Fruit fly (Drosophila melanogaster) whole organism, embryonic: ENCODE data around the gene CG13096.
A peak's percentile ranks its signal among the peaks of the same experiment; 100 is the strongest.

Experiments used
- CG11085 ChIP-seq: fragments of 200-800 bp; sonication (Bioruptor generic); IDR thresholded peaks from 2 replicates; pipeline ENCODE4 v1.3.6; 2022; ENCODE audit warnings: missing biosample characterization, missing genetic modification characterization
- CG11696 ChIP-seq: fragments of 200-800 bp; sonication (Bioruptor generic); IDR thresholded peaks from 2 replicates; pipeline ENCODE4 v1.3.6; 2022; ENCODE audit warnings: missing biosample characterization, missing genetic modification characterization
- CG12071 ChIP-seq: fragments of 200-800 bp; sonication (Bioruptor generic); optimal IDR thresholded peaks from 3 replicates; lab custom pipeline; 2018; ENCODE audit warnings: missing biosample characterization, mild to moderate bottlenecking, missing genetic modification characterization
- CG13775 ChIP-seq: fragments of 200-800 bp; sonication (Bioruptor generic); optimal IDR thresholded peaks from 3 replicates; lab custom pipeline; 2017; ENCODE audit warnings: missing biosample characterization, mild to moderate bottlenecking, missing genetic modification characterization
- CG15514 ChIP-seq: fragments of 200-800 bp; sonication (Bioruptor generic); optimal IDR thresholded peaks from 3 replicates; lab custom pipeline; 2017; ENCODE audit warnings: missing biosample characterization, missing genetic modification characterization, mild to moderate bottlenecking, moderate library complexity, missing genetic modification reagents
- CG15696 ChIP-seq: fragments of 200-800 bp; sonication (Bioruptor generic); optimal IDR thresholded peaks from 2 replicates; lab custom pipeline; 2019; ENCODE audit warnings: missing biosample characterization, mild to moderate bottlenecking, missing genetic modification characterization, moderate library complexity
- CG1602 ChIP-seq: fragments of 200-800 bp; sonication (Bioruptor generic); optimal IDR thresholded peaks from 3 replicates; lab custom pipeline; 2016; ENCODE audit warnings: missing biosample characterization, missing genetic modification characterization
- CG17328 ChIP-seq: fragments of 200-800 bp; sonication (Bioruptor generic); IDR thresholded peaks from 2 replicates; pipeline ENCODE4 v1.3.6; 2022; ENCODE audit warnings: missing biosample characterization, missing genetic modification characterization
- CG2116 ChIP-seq: fragments of 200-800 bp; sonication (Bioruptor generic); optimal IDR thresholded peaks from 3 replicates; lab custom pipeline; 2018; ENCODE audit warnings: missing biosample characterization, mild to moderate bottlenecking, missing genetic modification characterization
- CG31441 ChIP-seq: fragments of 200-800 bp; sonication (Bioruptor generic); IDR thresholded peaks from 2 replicates; pipeline ENCODE4 v1.3.6; 2022; ENCODE audit warnings: missing biosample characterization, missing genetic modification characterization
- CG4282 ChIP-seq: fragments of 200-800 bp; sonication (Bioruptor generic); optimal IDR thresholded peaks from 2 replicates; lab custom pipeline; 2016; ENCODE audit warnings: missing biosample characterization, missing genetic modification characterization
- CG4854 ChIP-seq: fragments of 200-800 bp; sonication (Bioruptor generic); optimal IDR thresholded peaks from 2 replicates; lab custom pipeline; 2016; ENCODE audit warnings: missing biosample characterization, missing genetic modification characterization, inconsistent platforms
- CG7839 ChIP-seq: fragments of 200-800 bp; sonication (Bioruptor generic); optimal IDR thresholded peaks from 3 replicates; lab custom pipeline; 2018; ENCODE audit warnings: missing biosample characterization, mild to moderate bottlenecking, missing genetic modification characterization, moderate library complexity
- CG8281 ChIP-seq: fragments of 200-800 bp; sonication (Bioruptor generic); optimal IDR thresholded peaks from 2 replicates; lab custom pipeline; 2018; ENCODE audit warnings: missing biosample characterization, mild to moderate bottlenecking, missing genetic modification characterization, moderate library complexity
- CG8924 ChIP-seq: fragments of 200-800 bp; optimal IDR thresholded peaks from 3 replicates; lab custom pipeline; 2019; ENCODE audit warnings: missing biosample characterization, mild to moderate bottlenecking, missing genetic modification characterization, moderate library complexity
- CG8944 ChIP-seq: fragments of 200-800 bp; sonication (Bioruptor generic); optimal IDR thresholded peaks from 3 replicates; lab custom pipeline; 2016; ENCODE audit warnings: missing biosample characterization, missing genetic modification characterization
- Dip2 ChIP-seq: fragments of 200-800 bp; sonication (Bioruptor generic); IDR thresholded peaks from 2 replicates; pipeline ENCODE4 v1.3.6; 2022; ENCODE audit warnings: missing biosample characterization, missing genetic modification characterization
- Dref ChIP-seq: fragments of 200-800 bp; sonication (Bioruptor generic); IDR thresholded peaks from 2 replicates; pipeline ENCODE4 v1.3.6; 2022; ENCODE audit warnings: missing biosample characterization, missing genetic modification characterization
- E2f1 ChIP-seq: fragments of 200-800 bp; sonication (Bioruptor generic); IDR thresholded peaks from 2 replicates; pipeline ENCODE4 v1.3.6; 2022; ENCODE audit warnings: missing biosample characterization, missing genetic modification characterization
- E2f2 ChIP-seq: fragments of 200-800 bp; sonication (Bioruptor generic); IDR thresholded peaks from 2 replicates; pipeline ENCODE4 v1.3.6; 2022; ENCODE audit warnings: missing biosample characterization, missing genetic modification characterization
- Ets97D ChIP-seq: fragments of 200-800 bp; sonication (Bioruptor generic); optimal IDR thresholded peaks from 3 replicates; lab custom pipeline; 2016; ENCODE audit warnings: missing biosample characterization, missing genetic modification characterization
- Lhr ChIP-seq: fragments of 200-800 bp; sonication (Bioruptor generic); optimal IDR thresholded peaks from 3 replicates; lab custom pipeline; 2017; ENCODE audit warnings: mild to moderate bottlenecking, missing biosample characterization, missing genetic modification reagents, missing genetic modification characterization
- Max ChIP-seq: fragments of 200-800 bp; sonication (Bioruptor generic); optimal IDR thresholded peaks from 2 replicates; lab custom pipeline; 2016; ENCODE audit warnings: missing biosample characterization, mild to moderate bottlenecking, missing genetic modification characterization
- Meics ChIP-seq: fragments of 200-800 bp; sonication (Bioruptor generic); optimal IDR thresholded peaks from 2 replicates; lab custom pipeline; 2017; ENCODE audit warnings: missing biosample characterization, mild to moderate bottlenecking, missing genetic modification characterization
- Oli ChIP-seq: fragments of 200-800 bp; sonication (Bioruptor generic); optimal IDR thresholded peaks from 2 replicates; lab custom pipeline; 2018; ENCODE audit warnings: missing biosample characterization, mild to moderate bottlenecking, missing genetic modification characterization, moderate library complexity
- Six4 ChIP-seq: fragments of 200-800 bp; sonication (Bioruptor generic); optimal IDR thresholded peaks from 2 replicates; lab custom pipeline; 2016; ENCODE audit warnings: missing biosample characterization, missing genetic modification characterization
- Spps ChIP-seq: fragments of 200-800 bp; sonication (Bioruptor generic); optimal IDR thresholded peaks from 2 replicates; lab custom pipeline; 2018; ENCODE audit warnings: missing biosample characterization, mild to moderate bottlenecking, missing genetic modification characterization
- Usf ChIP-seq: fragments of 200-800 bp; sonication (Bioruptor generic); optimal IDR thresholded peaks from 2 replicates; lab custom pipeline; 2017; ENCODE audit warnings: missing genotype, missing biosample characterization, missing genetic modification characterization
- al ChIP-seq: fragments of 200-800 bp; sonication (Bioruptor generic); IDR thresholded peaks from 2 replicates; pipeline ENCODE4 v1.3.6; 2022; ENCODE audit warnings: missing biosample characterization, missing genetic modification characterization
- ase ChIP-seq: fragments of 200-800 bp; sonication (Bioruptor generic); IDR thresholded peaks from 3 replicates; pipeline ENCODE4 v1.3.6; 2022; ENCODE audit warnings: missing biosample characterization, missing genetic modification characterization
- bbx ChIP-seq: fragments of 200-800 bp; sonication (Bioruptor generic); IDR thresholded peaks from 2 replicates; pipeline ENCODE4 v1.3.6; 2022; ENCODE audit warnings: missing biosample characterization, missing genetic modification characterization; ENCODE audit not compliant: partially characterized antibody
- cas ChIP-seq: fragments of 200-800 bp; sonication (Bioruptor generic); IDR thresholded peaks from 2 replicates; pipeline ENCODE4 v1.3.6; 2022; ENCODE audit warnings: missing biosample characterization, missing genetic modification characterization
- chn ChIP-seq: fragments of 200-800 bp; sonication (Bioruptor generic); optimal IDR thresholded peaks from 2 replicates; lab custom pipeline; 2016; ENCODE audit warnings: missing biosample characterization, missing genetic modification characterization
- crol ChIP-seq: fragments of 200-800 bp; sonication (Bioruptor generic); IDR thresholded peaks from 2 replicates; pipeline ENCODE4 v1.3.6; 2022; ENCODE audit warnings: missing biosample characterization, missing genetic modification characterization
- dan ChIP-seq: fragments of 200-800 bp; sonication (Bioruptor generic); IDR thresholded peaks from 2 replicates; pipeline ENCODE4 v1.3.6; 2022; ENCODE audit warnings: missing biosample characterization, missing genetic modification characterization
- dmrt99B ChIP-seq: fragments of 200-800 bp; sonication (Bioruptor generic); optimal IDR thresholded peaks from 2 replicates; lab custom pipeline; 2018; ENCODE audit warnings: missing biosample characterization, mild to moderate bottlenecking, missing genetic modification characterization, moderate library complexity
- ems ChIP-seq: fragments of 200-800 bp; sonication (Bioruptor generic); optimal IDR thresholded peaks from 3 replicates; lab custom pipeline; 2016; ENCODE audit warnings: missing biosample characterization, missing genetic modification characterization
- en ChIP-seq: fragments of 200-800 bp; sonication (Bioruptor generic); optimal IDR thresholded peaks from 2 replicates; lab custom pipeline; 2016; ENCODE audit warnings: missing biosample characterization, missing genetic modification characterization
- esg ChIP-seq: fragments of 200-800 bp; sonication (Bioruptor generic); conservative IDR thresholded peaks from 2 replicates; pipeline ENCODE4 v1.3.6; 2022; ENCODE audit warnings: missing biosample characterization, missing genetic modification characterization
- ind ChIP-seq: fragments of 200-800 bp; sonication (Bioruptor generic); optimal IDR thresholded peaks from 3 replicates; lab custom pipeline; 2016; ENCODE audit warnings: missing biosample characterization, missing genetic modification characterization
- lbe ChIP-seq: fragments of 200-800 bp; sonication (Bioruptor generic); optimal IDR thresholded peaks from 2 replicates; lab custom pipeline; 2016; ENCODE audit warnings: missing biosample characterization, mild to moderate bottlenecking, missing genetic modification characterization
- mld ChIP-seq: fragments of 200-800 bp; sonication (Bioruptor generic); IDR thresholded peaks from 3 replicates; pipeline ENCODE4 v1.3.6; 2022; ENCODE audit warnings: missing biosample characterization, missing genetic modification characterization; ENCODE audit not compliant: partially characterized antibody
- nmo ChIP-seq: fragments of 200-800 bp; sonication (Bioruptor generic); optimal IDR thresholded peaks from 2 replicates; lab custom pipeline; 2018; ENCODE audit warnings: missing biosample characterization, mild to moderate bottlenecking, missing genetic modification characterization, moderate library complexity
- phol ChIP-seq: fragments of 200-800 bp; sonication (Bioruptor generic); optimal IDR thresholded peaks from 3 replicates; lab custom pipeline; 2018; ENCODE audit warnings: missing biosample characterization, mild to moderate bottlenecking, missing genetic modification characterization, moderate library complexity
- psq ChIP-seq: fragments of 200-800 bp; sonication (Bioruptor generic); optimal IDR thresholded peaks from 2 replicates; lab custom pipeline; 2017; ENCODE audit warnings: missing biosample characterization, missing genetic modification characterization
- sc ChIP-seq, 3 experiments: fragments of >200 bp in 2 of 3; fragments of 200-800 bp in 1 of 3; sonication (Bioruptor generic) in 1 of 3; optimal IDR thresholded peaks; 2 replicates in 2 of 3; 3 replicates in 1 of 3; lab custom pipeline; 2017; ENCODE audit warnings: mild to moderate bottlenecking in 1 of 3, missing biosample characterization in 1 of 3, missing genetic modification characterization in 1 of 3, missing genetic modification reagents in 1 of 3
- sd ChIP-seq: fragments of 200-800 bp; sonication (Bioruptor generic); optimal IDR thresholded peaks from 3 replicates; lab custom pipeline; 2018; ENCODE audit warnings: missing biosample characterization, mild to moderate bottlenecking, missing genetic modification characterization, moderate library complexity
- so ChIP-seq: fragments of 200-800 bp; sonication (Bioruptor generic); IDR thresholded peaks from 3 replicates; pipeline ENCODE4 v1.3.6; 2022; ENCODE audit warnings: missing biosample characterization, missing genetic modification characterization
- ssp ChIP-seq: fragments of 200-800 bp; sonication (Bioruptor generic); IDR thresholded peaks from 2 replicates; pipeline ENCODE4 v1.3.6; 2022; ENCODE audit warnings: missing biosample characterization, missing genetic modification characterization
- stc ChIP-seq: fragments of 200-800 bp; sonication (Bioruptor generic); IDR thresholded peaks from 2 replicates; pipeline ENCODE4 v1.3.6; 2022; ENCODE audit warnings: missing biosample characterization, missing genetic modification characterization
- trem ChIP-seq: fragments of 200-800 bp; optimal IDR thresholded peaks from 3 replicates; lab custom pipeline; 2019; ENCODE audit warnings: missing biosample characterization, mild to moderate bottlenecking, missing genetic modification characterization, moderate library complexity
- unc-4 ChIP-seq: fragments of 200-800 bp; sonication (Bioruptor generic); IDR thresholded peaks from 2 replicates; pipeline ENCODE4 v1.3.6; 2022; ENCODE audit warnings: missing biosample characterization, missing genetic modification characterization; ENCODE audit not compliant: partially characterized antibody

The CG13096 gene

DNA sequence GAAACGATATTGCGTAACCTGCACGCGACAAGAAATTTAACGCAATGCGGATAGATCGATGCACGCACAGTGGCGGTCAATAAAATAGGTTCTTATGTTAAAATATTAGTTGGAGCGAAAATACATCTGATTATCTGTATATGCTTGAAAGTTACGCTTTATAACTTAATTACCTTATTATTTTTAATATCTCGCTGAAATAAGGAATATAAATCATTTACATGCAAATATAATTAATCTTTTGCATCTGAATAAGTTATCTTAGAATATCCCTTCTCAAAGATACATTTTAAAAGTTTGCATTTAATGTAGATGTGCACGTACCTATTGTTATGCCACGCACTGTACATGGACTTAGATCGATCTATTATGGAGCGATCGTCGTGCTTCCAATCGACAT is 40.0 kb downstream of the CG13096 start (continued):
- TF ChIP-seq mld (GFP tag; lab: Robert Waterston, UW): no peak
- no peak for TF ChIP-seq Dref (GFP tag; lab: Robert Waterston, UW)
- no peak for TF ChIP-seq CG11085 (GFP tag; lab: Robert Waterston, UW)
- TF ChIP-seq CG31441: peak; percentile 45; the same call in 1 of the 2 replicates
- no peak for TF ChIP-seq ind (GFP tag; lab: Kevin White, UChicago)
- TF ChIP-seq CG12071: no peak
- TF ChIP-seq CG8944 (GFP tag; lab: Kevin White, UChicago): no peak
- TF ChIP-seq dmrt99B (tag; lab: Kevin White, UChicago): peak; percentile 44
- peak; percentile 40 for TF ChIP-seq CG8924
- no peak for TF ChIP-seq sd (tag; lab: Kevin White, UChicago)
- TF ChIP-seq CG17328 (GFP tag; lab: Robert Waterston, UW): no peak
- TF ChIP-seq ssp (GFP tag; lab: Robert Waterston, UW): no peak
- TF ChIP-seq al: no peak
- TF ChIP-seq CG8281 (tag; lab: Kevin White, UChicago): no peak
- no peak for TF ChIP-seq Dip2 (GFP tag; lab: Robert Waterston, UW)
- TF ChIP-seq Lhr (GFP tag; lab: Kevin White, UChicago): no peak
- TF ChIP-seq CG7839 (tag; lab: Kevin White, UChicago): peak; percentile 48
- peak; percentile 38 for TF ChIP-seq Spps (tag; lab: Kevin White, UChicago)
- TF ChIP-seq CG1602: peak; percentile 29
- no peak for TF ChIP-seq Meics (GFP tag; lab: Kevin White, UChicago)
- no peak for TF ChIP-seq cas (GFP tag; lab: Robert Waterston, UW)
- TF ChIP-seq CG2116: no peak
- no peak for TF ChIP-seq E2f1 (GFP tag; lab: Robert Waterston, UW)
- TF ChIP-seq en (GFP tag; lab: Kevin White, UChicago): no peak
- no peak for TF ChIP-seq CG13775 (GFP tag; lab: Kevin White, UChicago)
- TF ChIP-seq psq: no peak
- no peak for TF ChIP-seq Ets97D (GFP tag; lab: Kevin White, UChicago)
- TF ChIP-seq bbx (GFP tag; lab: Robert Waterston, UW): no peak
- TF ChIP-seq CG11696 (GFP tag; lab: Robert Waterston, UW): peak; percentile 39; the same call in 1 of the 2 replicates
- no peak for TF ChIP-seq Usf (GFP tag; lab: Kevin White, UChicago)
- no peak for TF ChIP-seq Six4 (GFP tag; lab: Kevin White, UChicago)
- TF ChIP-seq sc (optimal IDR thresholded peaks at IDR 0.05; lab: Kevin White, UChicago): no peak
- TF ChIP-seq sc (GFP tag; optimal IDR thresholded peaks at IDR 0.05; lab: Kevin White, UChicago): peak; percentile 27
- no peak for TF ChIP-seq chn (GFP tag; lab: Kevin White, UChicago)
- TF ChIP-seq esg (GFP tag; lab: Robert Waterston, UW): 0 out of 2 replicates have a peak, but pooled peaks have one; percentile 19
- TF ChIP-seq stc (GFP tag; lab: Robert Waterston, UW): no peak
- peak; percentile 71 for TF ChIP-seq phol (tag; lab: Kevin White, UChicago)
- TF ChIP-seq Max (GFP tag; lab: Kevin White, UChicago): no peak
- no peak for TF ChIP-seq E2f2
- no peak for TF ChIP-seq crol (GFP tag; lab: Robert Waterston, UW)
- TF ChIP-seq ase: no peak
- no peak for TF ChIP-seq lbe
- TF ChIP-seq so (GFP tag; lab: Robert Waterston, UW): no peak
- no peak for TF ChIP-seq CG4854
- peak; percentile 44 for TF ChIP-seq Oli (tag; lab: Kevin White, UChicago)
- no peak for TF ChIP-seq CG15514 (GFP tag; lab: Kevin White, UChicago)
- TF ChIP-seq trem (tag; lab: Kevin White, UChicago): peak; percentile 49
- peak; percentile 74 for TF ChIP-seq nmo (GFP tag; lab: Kevin White, UChicago)
- no peak for TF ChIP-seq unc-4 (GFP tag; lab: Robert Waterston, UW)
- TF ChIP-seq ems (GFP tag; lab: Kevin White, UChicago): no peak
- no peak for TF ChIP-seq dan (GFP tag; lab: Robert Waterston, UW)
- TF ChIP-seq CG4282: no peak
- peak; percentile 57 for TF ChIP-seq CG15696 (tag; lab: Kevin White, UChicago)
